Worm (Caenorhabditis elegans) whole organism, L4 larva: ENCODE results near the gene lir-1.

Experiments
- F49E8.2 ChIP-seq: sonication (generic microtip); optimal IDR thresholded peaks from 2 replicates; lab custom pipeline; 2016; ENCODE audit warnings: missing compliant biosample characterization, mild to moderate bottlenecking, missing genetic modification characterization, borderline replicate concordance
- ZK337.2 ChIP-seq: fragments of 200-800 bp; sonication (Bioruptor generic); IDR thresholded peaks from 2 replicates; pipeline ENCODE4 v1.3.6; 2022; ENCODE audit warnings: missing genetic modification reagents, missing genetic modification characterization, missing compliant biosample characterization
- aha-1 ChIP-seq: fragments of 150-350 bp; peaks from one replicate; lab custom pipeline; 2014; ENCODE audit warnings: missing biosample characterization, missing genetic modification characterization
- aly-2 ChIP-seq: sonication (generic microtip); optimal IDR thresholded peaks from 2 replicates; lab custom pipeline; 2018; ENCODE audit warnings: missing biosample characterization, missing genetic modification characterization
- attf-4 ChIP-seq: sonication (generic microtip); optimal IDR thresholded peaks from 3 replicates; lab custom pipeline; 2017; ENCODE audit warnings: missing biosample characterization, missing genetic modification characterization
- ceh-62 ChIP-seq: sonication (generic microtip); optimal IDR thresholded peaks from 2 replicates; lab custom pipeline; 2017; ENCODE audit warnings: missing biosample characterization, missing genetic modification characterization
- ces-1 ChIP-seq: fragments of 150-350 bp; sonication (generic microtip); optimal IDR thresholded peaks from 4 replicates; lab custom pipeline; 2014; ENCODE audit warnings: missing biosample characterization, missing genetic modification reagents, missing genetic modification characterization
- daf-16 ChIP-seq, 3 experiments: sonication (generic microtip); optimal IDR thresholded peaks; 2 replicates each; lab custom pipeline; 2016 to 2017; ENCODE audit warnings: missing genetic modification characterization in 3 of 3, missing genetic modification reagents in 3 of 3, mild to moderate bottlenecking in 2 of 3, missing compliant biosample characterization in 2 of 3, missing biosample characterization in 1 of 3, moderate library complexity in 1 of 3
- dpl-1 ChIP-seq: fragments of 150-350 bp; optimal IDR thresholded peaks from 2 replicates; lab custom pipeline; 2014; ENCODE audit warnings: missing biosample characterization, missing genetic modification reagents, missing genetic modification characterization
- mdl-1 ChIP-seq, 2 experiments: fragments of 150-350 bp in 1 of 2; sonication (generic microtip) in 1 of 2; optimal IDR thresholded peaks; 2 replicates each; lab custom pipeline; 2014 to 2017; ENCODE audit warnings: missing biosample characterization in 2 of 2, missing genetic modification characterization in 2 of 2
- nhr-11 ChIP-seq: fragments of 150-350 bp; optimal IDR thresholded peaks from 2 replicates; lab custom pipeline; 2014; ENCODE audit warnings: missing biosample characterization, missing genetic modification characterization
- nhr-28 ChIP-seq: fragments of 150-350 bp; optimal IDR thresholded peaks from 2 replicates; lab custom pipeline; 2014; ENCODE audit warnings: missing biosample characterization, missing genetic modification characterization
- snpc-4 ChIP-seq: fragments of 150-350 bp; optimal IDR thresholded peaks from 2 replicates; lab custom pipeline; 2014; ENCODE audit warnings: missing biosample characterization, missing genetic modification characterization
- zip-2 ChIP-seq: fragments of 150-350 bp; optimal IDR thresholded peaks from 2 replicates; lab custom pipeline; 2014; ENCODE audit warnings: missing biosample characterization, missing genetic modification characterization

- no peak for TF ChIP-seq snpc-4
- TF ChIP-seq attf-4 = no peak
- TF ChIP-seq F49E8.2 (tag; lab: Kevin White, UChicago) = no peak
- no peak for TF ChIP-seq aha-1 (tag; lab: Kevin White, UChicago)
- TF ChIP-seq ZK337.2 = no peak
- TF ChIP-seq mdl-1 (tag; optimal IDR thresholded peaks at IDR 0.05; lab: Kevin White, UChicago) = peak in 1 of 2 experiments; percentile 61
- TF ChIP-seq aly-2 = no peak
- TF ChIP-seq nhr-28 (tag; lab: Kevin White, UChicago) = peak; percentile 60
- TF ChIP-seq ceh-62 = no peak
- TF ChIP-seq nhr-11 (tag; lab: Kevin White, UChicago) = no peak
- no peak for TF ChIP-seq dpl-1 (GFP tag; lab: Kevin White, UChicago)
- no peak for TF ChIP-seq ces-1 (GFP tag; lab: Kevin White, UChicago)
- TF ChIP-seq daf-16 (GFP tag; optimal IDR thresholded peaks at IDR 0.05; lab: Kevin White, UChicago) = no peak
- TF ChIP-seq daf-16 (tag; optimal IDR thresholded peaks at IDR 0.05; lab: Kevin White, UChicago) = peak; percentile 66
- no peak for TF ChIP-seq zip-2 (tag; lab: Kevin White, UChicago)
Measured at ce11 chrII:7695636-7696035, 23.8 kb downstream of the lir-1 start.
